Fruit fly (Drosophila melanogaster): ENCODE data around the gene mus101.

dm6 chrX:13677970-13678490 lies 44.0 kb upstream of the mus101 start:
- TF ChIP-seq CG8159 (tag; optimal IDR thresholded peaks at IDR 0.05), result no peak
- no peak for TF ChIP-seq CG34367 (tag; optimal IDR thresholded peaks at IDR 0.05)
- no peak for TF ChIP-seq EcR (GFP tag; optimal IDR thresholded peaks at IDR 0.05)
- no peak for TF ChIP-seq CG17806 (tag; optimal IDR thresholded peaks at IDR 0.05)
- TF ChIP-seq CG14655 (GFP tag; optimal IDR thresholded peaks at IDR 0.05), result no peak
- TF ChIP-seq CG9948 (tag; optimal IDR thresholded peaks at IDR 0.05), result no peak
- TF ChIP-seq Pif1B (GFP tag; optimal IDR thresholded peaks at IDR 0.05), result no peak
- TF ChIP-seq CG12605 (GFP tag; IDR thresholded peaks at IDR 0.05), result no peak
- no peak for TF ChIP-seq CG15710 (tag; optimal IDR thresholded peaks at IDR 0.05)
- no peak for TF ChIP-seq CG4496 (GFP tag; IDR thresholded peaks at IDR 0.05)
- TF ChIP-seq Snoo (tag; optimal IDR thresholded peaks at IDR 0.05), result no peak
- TF ChIP-seq Pif1A (GFP tag; optimal IDR thresholded peaks at IDR 0.05), result no peak
- TF ChIP-seq CG32121 (GFP tag; IDR thresholded peaks at IDR 0.05), result no peak

All from whole organism, pupa.